Worm (Caenorhabditis elegans): ENCODE measurements around the gene C50B6.7.

DNA sequence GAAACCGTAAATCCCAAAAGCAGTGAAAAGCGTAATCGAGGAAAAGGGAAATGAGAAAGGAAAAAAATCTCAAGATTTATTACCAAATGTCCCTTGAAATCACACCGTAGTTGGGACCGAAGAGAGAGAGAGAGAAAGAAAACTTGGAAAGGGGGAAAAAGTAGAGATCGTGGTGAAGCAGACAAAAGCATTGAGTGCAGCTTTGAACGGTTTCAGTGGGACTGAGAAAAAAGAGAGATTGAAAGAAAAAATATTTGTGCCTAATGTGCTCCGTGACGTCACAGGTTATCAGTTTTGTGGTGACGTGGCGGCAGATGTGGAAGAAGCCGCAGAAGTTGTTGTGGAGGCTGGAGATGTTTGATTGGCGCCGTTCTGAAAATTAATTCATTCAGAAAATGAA, 45.5 kb upstream of the C50B6.7 start:
- TF ChIP-seq snpc-4 (tag; optimal IDR thresholded peaks at IDR 0.05) (no peak), R02D3.7 (tag; optimal IDR thresholded peaks at IDR 0.05) (no peak)

All from whole organism, L2 larva.